Worm (Caenorhabditis elegans) whole organism, mixed stage, embryonic: Measurements from ENCODE around the gene fkh-3.

Experiments used
- M03D4.4 ChIP-seq: sonication (generic microtip); optimal IDR thresholded peaks from 2 replicates; lab custom pipeline; 2017; ENCODE audit warnings: mild to moderate bottlenecking, missing genetic modification characterization, missing compliant biosample characterization
- bed-3 ChIP-seq: fragments of 200-800 bp; sonication (Bioruptor generic); optimal IDR thresholded peaks from 3 replicates; lab custom pipeline; 2018; ENCODE audit warnings: mild to moderate bottlenecking, missing genetic modification characterization, moderate library complexity, missing compliant biosample characterization
- blmp-1 ChIP-seq: fragments of 150-350 bp; optimal IDR thresholded peaks from 2 replicates; lab custom pipeline; 2014; ENCODE audit warnings: missing biosample characterization, missing genetic modification characterization
- ceh-39 ChIP-seq: fragments of 150-350 bp; optimal IDR thresholded peaks from 2 replicates; lab custom pipeline; 2014; ENCODE audit warnings: missing biosample characterization, missing genetic modification characterization
- ceh-43 ChIP-seq: fragments of 200-800 bp; sonication (Bioruptor generic); optimal IDR thresholded peaks from 2 replicates; lab custom pipeline; 2018; ENCODE audit warnings: mild to moderate bottlenecking, missing genetic modification characterization, moderate library complexity, missing compliant biosample characterization
- ceh-83 ChIP-seq: fragments of 200-800 bp; sonication (Bioruptor generic); optimal IDR thresholded peaks from 2 replicates; lab custom pipeline; 2018; ENCODE audit warnings: mild to moderate bottlenecking, missing genetic modification characterization, missing compliant biosample characterization
- ces-1 ChIP-seq: fragments of 150-350 bp; optimal IDR thresholded peaks from 2 replicates; lab custom pipeline; 2014; ENCODE audit warnings: missing biosample characterization, missing genetic modification reagents, missing genetic modification characterization
- cnd-1 ChIP-seq: fragments of 200-800 bp; sonication (Bioruptor generic); optimal IDR thresholded peaks from 2 replicates; lab custom pipeline; 2018; ENCODE audit warnings: mild to moderate bottlenecking, missing genetic modification characterization, missing compliant biosample characterization
- drap-1 ChIP-seq: fragments of 200-800 bp; sonication (Bioruptor generic); optimal IDR thresholded peaks from 3 replicates; lab custom pipeline; 2018; ENCODE audit warnings: mild to moderate bottlenecking, missing genetic modification characterization, missing compliant biosample characterization
- elt-1 ChIP-seq: sonication (generic microtip); optimal IDR thresholded peaks from 2 replicates; lab custom pipeline; 2017; ENCODE audit warnings: missing genetic modification characterization, mild to moderate bottlenecking, missing compliant biosample characterization, antibody characterized with exemption, moderate library complexity, borderline replicate concordance; ENCODE audit not compliant: insufficient read depth
- elt-3 ChIP-seq: fragments of 150-350 bp; optimal IDR thresholded peaks from 2 replicates; lab custom pipeline; 2014; ENCODE audit warnings: missing biosample characterization, missing genetic modification characterization
- flh-1 ChIP-seq: fragments of 200-800 bp; sonication (Bioruptor generic); optimal IDR thresholded peaks from 2 replicates; lab custom pipeline; 2018; ENCODE audit warnings: mild to moderate bottlenecking, missing genetic modification characterization, moderate library complexity, missing compliant biosample characterization
- ham-2 ChIP-seq: fragments of 200-800 bp; sonication (Bioruptor generic); optimal IDR thresholded peaks from 2 replicates; lab custom pipeline; 2018; ENCODE audit warnings: mild to moderate bottlenecking, missing genetic modification characterization, missing compliant biosample characterization
- hlh-1 ChIP-seq: fragments of 150-350 bp; optimal IDR thresholded peaks from 2 replicates; lab custom pipeline; 2014; ENCODE audit warnings: missing biosample characterization, missing genetic modification reagents, missing genetic modification characterization
- lin-13 ChIP-seq: fragments of 150-350 bp; optimal IDR thresholded peaks from 2 replicates; lab custom pipeline; 2014; ENCODE audit warnings: missing biosample characterization, missing genetic modification characterization
- lin-32 ChIP-seq: fragments of 200-800 bp; sonication (Bioruptor generic); optimal IDR thresholded peaks from 2 replicates; lab custom pipeline; 2018; ENCODE audit warnings: mild to moderate bottlenecking, missing genetic modification characterization, missing compliant biosample characterization
- lsy-2 ChIP-seq: fragments of 150-350 bp; optimal IDR thresholded peaks from 2 replicates; lab custom pipeline; 2014; ENCODE audit warnings: missing biosample characterization, missing genetic modification characterization
- mab-5 ChIP-seq: fragments of 150-350 bp; optimal IDR thresholded peaks from 2 replicates; lab custom pipeline; 2014; ENCODE audit warnings: missing biosample characterization, missing genetic modification characterization
- mep-1 ChIP-seq: fragments of 150-350 bp; optimal IDR thresholded peaks from 2 replicates; lab custom pipeline; 2017; ENCODE audit warnings: missing biosample characterization, missing genetic modification reagents, missing genetic modification characterization, inconsistent platforms
- mls-2 ChIP-seq: sonication (generic microtip); optimal IDR thresholded peaks from 2 replicates; lab custom pipeline; 2016; ENCODE audit warnings: mild to moderate bottlenecking, missing genetic modification characterization, moderate library complexity, missing compliant biosample characterization
- nhr-12 ChIP-seq: fragments of 150-350 bp; optimal IDR thresholded peaks from 2 replicates; lab custom pipeline; 2014; ENCODE audit warnings: missing biosample characterization, missing genetic modification characterization
- nhr-2 ChIP-seq: fragments of 150-350 bp; optimal IDR thresholded peaks from 2 replicates; lab custom pipeline; 2014; ENCODE audit warnings: missing biosample characterization, missing genetic modification characterization
- nhr-237 ChIP-seq: fragments of 150-350 bp; optimal IDR thresholded peaks from 2 replicates; lab custom pipeline; 2014; ENCODE audit warnings: missing biosample characterization, missing genetic modification characterization
- nhr-28 ChIP-seq: fragments of 150-350 bp; optimal IDR thresholded peaks from 2 replicates; lab custom pipeline; 2014; ENCODE audit warnings: missing biosample characterization, missing genetic modification characterization
- nhr-76 ChIP-seq: sonication (generic microtip); optimal IDR thresholded peaks from 2 replicates; lab custom pipeline; 2017; ENCODE audit warnings: missing biosample characterization, missing genetic modification characterization
- pha-4 ChIP-seq: fragments of 150-350 bp; optimal IDR thresholded peaks from 2 replicates; lab custom pipeline; 2018; ENCODE audit warnings: missing biosample characterization, missing genetic modification reagents, missing genetic modification characterization
- sem-2 ChIP-seq: fragments of 200-800 bp; sonication (Bioruptor generic); optimal IDR thresholded peaks from 2 replicates; lab custom pipeline; 2018; ENCODE audit warnings: mild to moderate bottlenecking, missing genetic modification characterization, missing compliant biosample characterization
- snpc-4 ChIP-seq: fragments of 150-350 bp; optimal IDR thresholded peaks from 2 replicates; lab custom pipeline; 2014; ENCODE audit warnings: missing biosample characterization, missing genetic modification characterization
- sptf-1 ChIP-seq: sonication (generic microtip); optimal IDR thresholded peaks from 2 replicates; lab custom pipeline; 2017; ENCODE audit warnings: mild to moderate bottlenecking, missing genetic modification characterization, moderate library complexity, missing compliant biosample characterization
- tbx-8 ChIP-seq: fragments of 200-800 bp; sonication (Bioruptor generic); optimal IDR thresholded peaks from 2 replicates; lab custom pipeline; 2018; ENCODE audit warnings: mild to moderate bottlenecking, missing genetic modification characterization, moderate library complexity, missing compliant biosample characterization
- unc-120 ChIP-seq: sonication (generic microtip); optimal IDR thresholded peaks from 2 replicates; lab custom pipeline; 2017; ENCODE audit warnings: missing genetic modification characterization, missing compliant biosample characterization; ENCODE audit not compliant: poor library complexity, severe bottlenecking
- unc-39 ChIP-seq: fragments of 150-350 bp; optimal IDR thresholded peaks from 2 replicates; lab custom pipeline; 2014; ENCODE audit warnings: missing biosample characterization, missing genetic modification characterization
- unc-62 ChIP-seq: fragments of 150-350 bp; optimal IDR thresholded peaks from 2 replicates; lab custom pipeline; 2014; ENCODE audit warnings: missing biosample characterization, missing genetic modification reagents, missing genetic modification characterization
- zip-8 ChIP-seq: fragments of 150-350 bp; optimal IDR thresholded peaks from 2 replicates; lab custom pipeline; 2014; ENCODE audit warnings: missing biosample characterization, missing genetic modification characterization
- ztf-11 ChIP-seq: fragments of 150-350 bp; optimal IDR thresholded peaks from 2 replicates; lab custom pipeline; 2014; ENCODE audit warnings: missing biosample characterization, missing genetic modification characterization

The fkh-3 gene

DNA sequence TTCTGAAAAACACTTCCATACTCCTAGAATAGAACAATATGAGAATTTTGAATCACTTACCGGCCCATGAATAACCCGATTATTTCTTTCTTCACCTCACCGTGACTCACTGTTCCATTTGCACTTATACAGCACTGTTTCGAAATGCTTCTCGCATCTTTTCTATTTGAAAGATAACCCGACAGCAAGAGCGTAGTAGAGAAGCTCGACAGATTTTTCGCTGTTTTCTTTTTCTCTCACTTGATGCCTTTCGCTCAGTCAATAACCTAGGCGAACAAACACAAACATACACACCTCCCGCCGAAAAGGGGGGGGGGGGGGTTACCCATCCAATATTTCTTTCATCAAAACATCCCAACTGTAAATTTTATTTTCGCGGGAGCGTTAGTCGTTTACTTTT lies 21.9 kb downstream of the fkh-3 start:
- TF ChIP-seq nhr-12 (tag; lab: Kevin White, UChicago) (no peak), elt-1 (no peak), pha-4 (tag; lab: Kevin White, UChicago) (peak; percentile 35)

DNA sequence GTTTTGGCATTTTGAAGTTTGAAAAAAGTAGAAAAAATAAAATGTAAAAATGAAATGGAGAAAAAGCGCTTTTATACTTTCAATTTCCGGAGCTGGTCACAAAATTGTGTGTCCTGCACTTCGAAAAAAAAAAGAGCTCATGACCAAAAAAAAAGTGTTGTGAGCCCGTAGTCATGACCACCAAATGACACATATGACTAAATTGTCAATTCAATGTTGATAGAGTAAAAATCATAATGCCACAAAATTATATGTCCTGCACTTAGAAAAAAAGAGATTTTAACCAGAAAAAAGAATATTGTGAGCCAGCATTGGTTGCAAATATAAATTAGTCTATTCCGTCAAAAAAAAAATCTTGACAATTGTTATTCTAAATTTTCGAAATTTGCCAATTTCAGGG lies 24.0 kb downstream of the fkh-3 start, which contains the start of gene F02C12.2:
Gene F02C12.2, minus strand, starts transcription at position 101 of the 400 bp plus-strand sequence.
- TF ChIP-seq snpc-4 (tag; lab: Kevin White, UChicago) (no peak), flh-1 (no peak), tbx-8 (no peak), mab-5 (tag; lab: Kevin White, UChicago) (no peak), nhr-12 (tag; lab: Kevin White, UChicago) (no peak), ces-1 (GFP tag; lab: Kevin White, UChicago) (no peak), sptf-1 (tag; lab: Kevin White, UChicago) (no peak), elt-3 (tag; lab: Kevin White, UChicago) (no peak), mls-2 (tag; lab: Kevin White, UChicago) (no peak), ceh-83 (GFP tag; lab: Kevin White, UChicago) (no peak), unc-120 (tag; lab: Kevin White, UChicago) (no peak), bed-3 (no peak), nhr-76 (no peak), mep-1 (tag; lab: Kevin White, UChicago) (no peak)

DNA sequence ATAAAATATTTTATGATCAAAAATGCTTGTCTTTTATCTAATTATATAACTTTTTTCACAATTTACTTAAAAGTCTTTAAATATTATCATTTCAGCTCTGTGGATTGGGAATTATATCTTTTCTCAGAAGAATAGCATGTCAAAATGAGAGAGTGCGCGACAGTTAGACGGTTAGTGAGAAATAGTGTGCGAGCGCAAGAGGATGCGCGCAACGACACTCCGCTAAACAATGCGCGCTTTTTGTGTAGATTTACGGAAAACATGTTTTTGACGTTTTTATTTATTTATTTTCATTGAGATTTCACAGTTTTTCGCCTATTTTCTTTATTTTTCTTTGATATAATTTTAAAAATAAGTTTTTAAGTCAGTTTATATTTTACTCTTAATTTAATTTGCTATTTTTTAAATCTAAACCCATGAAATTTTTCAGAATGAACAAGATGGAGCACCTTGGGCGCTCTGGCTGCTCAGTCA lies 26.7 kb downstream of the fkh-3 start, which contains the start of gene F02C12.3:
Gene F02C12.3, plus strand, starts transcription at position 424 of the 474 bp plus-strand sequence.
- TF ChIP-seq flh-1 (no peak), nhr-12 (tag; lab: Kevin White, UChicago) (no peak), zip-8 (tag; lab: Kevin White, UChicago) (no peak), hlh-1 (tag; lab: Kevin White, UChicago) (no peak), lsy-2 (tag; lab: Kevin White, UChicago) (peak; percentile 50), bed-3 (no peak), blmp-1 (no peak), snpc-4 (tag; lab: Kevin White, UChicago) (no peak), ham-2 (no peak), unc-120 (tag; lab: Kevin White, UChicago) (no peak), mep-1 (tag; lab: Kevin White, UChicago) (peak; percentile 65), sem-2 (GFP tag; lab: Kevin White, UChicago) (no peak), ces-1 (GFP tag; lab: Kevin White, UChicago) (peak; percentile 67), ceh-43 (no peak), unc-62 (GFP tag; lab: Kevin White, UChicago) (no peak), ceh-39 (tag; lab: Kevin White, UChicago) (no peak), elt-1 (no peak), pha-4 (tag; lab: Kevin White, UChicago) (peak; percentile 79), tbx-8 (no peak), M03D4.4 (tag; lab: Kevin White, UChicago) (no peak), ceh-83 (GFP tag; lab: Kevin White, UChicago) (no peak), sptf-1 (tag; lab: Kevin White, UChicago) (no peak), unc-39 (tag; lab: Kevin White, UChicago) (no peak), nhr-28 (tag; lab: Kevin White, UChicago) (no peak), mab-5 (tag; lab: Kevin White, UChicago) (peak; percentile 4), cnd-1 (no peak), nhr-76 (no peak), lin-32 (GFP tag; lab: Kevin White, UChicago) (no peak), elt-3 (tag; lab: Kevin White, UChicago) (no peak), mls-2 (tag; lab: Kevin White, UChicago) (no peak), nhr-2 (tag; lab: Kevin White, UChicago) (peak; percentile 13), ztf-11 (tag; lab: Kevin White, UChicago) (no peak), drap-1 (GFP tag; lab: Kevin White, UChicago) (no peak), lin-13 (tag; lab: Kevin White, UChicago) (no peak), nhr-237 (tag; lab: Kevin White, UChicago) (peak; percentile 74)
